Worm (Caenorhabditis elegans) whole organism, L2 larva: ENCODE results near the gene C14B9.2.
A peak's percentile ranks its signal among the peaks of the same experiment; 100 is the strongest.

Experiments used
- C34F6.9 ChIP-seq: fragments of 150-350 bp; optimal IDR thresholded peaks from 2 replicates; lab custom pipeline; 2014; ENCODE audit warnings: missing biosample characterization, missing genetic modification characterization
- F13H6.1 ChIP-seq: sonication (generic microtip); optimal IDR thresholded peaks from 2 replicates; lab custom pipeline; 2016; ENCODE audit warnings: missing genetic modification characterization, missing compliant biosample characterization
- R02D3.7 ChIP-seq: fragments of 150-350 bp; optimal IDR thresholded peaks from 2 replicates; lab custom pipeline; 2014; ENCODE audit warnings: missing biosample characterization, missing genetic modification characterization
- Y55F3AM.14 ChIP-seq: fragments of 200-800 bp; sonication (Bioruptor generic); optimal IDR thresholded peaks from 2 replicates; lab custom pipeline; 2018; ENCODE audit warnings: mild to moderate bottlenecking, missing genetic modification characterization, missing compliant biosample characterization
- ZK546.5 ChIP-seq: sonication (generic microtip); optimal IDR thresholded peaks from 2 replicates; lab custom pipeline; 2017; ENCODE audit warnings: missing biosample characterization, missing genetic modification characterization
- alr-1 ChIP-seq: fragments of 150-350 bp; optimal IDR thresholded peaks from 2 replicates; lab custom pipeline; 2014; ENCODE audit warnings: missing biosample characterization, missing genetic modification characterization
- aly-2 ChIP-seq: fragments of 150-350 bp; optimal IDR thresholded peaks from 2 replicates; lab custom pipeline; 2014; ENCODE audit warnings: missing biosample characterization, missing genetic modification characterization
- ama-1 ChIP-seq: fragments of 150-350 bp; optimal IDR thresholded peaks from 2 replicates; lab custom pipeline; 2018; ENCODE audit warnings: inconsistent platforms
- blmp-1 ChIP-seq: sonication (generic microtip); optimal IDR thresholded peaks from 2 replicates; lab custom pipeline; 2017; ENCODE audit warnings: missing genetic modification characterization, mild to moderate bottlenecking, missing compliant biosample characterization, antibody characterized with exemption, moderate library complexity; ENCODE audit not compliant: insufficient read depth
- ceh-16 ChIP-seq: fragments of 150-350 bp; optimal IDR thresholded peaks from 2 replicates; lab custom pipeline; 2014; ENCODE audit warnings: missing biosample characterization, missing genetic modification characterization
- ceh-82 ChIP-seq: fragments of 150-350 bp; optimal IDR thresholded peaks from 2 replicates; lab custom pipeline; 2014; ENCODE audit warnings: missing biosample characterization, missing genetic modification characterization
- crh-2 ChIP-seq: sonication (generic microtip); optimal IDR thresholded peaks from 2 replicates; lab custom pipeline; 2017; ENCODE audit warnings: missing biosample characterization, missing genetic modification characterization
- dmd-4 ChIP-seq: sonication (generic microtip); optimal IDR thresholded peaks from 2 replicates; lab custom pipeline; 2017; ENCODE audit warnings: missing biosample characterization, missing genetic modification characterization
- egl-27 ChIP-seq: sonication (generic microtip); optimal IDR thresholded peaks from 3 replicates; lab custom pipeline; 2017; ENCODE audit warnings: missing biosample characterization, missing genetic modification reagents, missing genetic modification characterization
- elt-1 ChIP-seq: fragments of 150-350 bp; optimal IDR thresholded peaks from 2 replicates; lab custom pipeline; 2014; ENCODE audit warnings: missing biosample characterization, missing genetic modification characterization
- elt-3 ChIP-seq: sonication (generic microtip); optimal IDR thresholded peaks from 2 replicates; lab custom pipeline; 2017; ENCODE audit warnings: missing biosample characterization, missing genetic modification characterization
- fos-1 ChIP-seq: fragments of 150-350 bp; optimal IDR thresholded peaks from 2 replicates; lab custom pipeline; 2014; ENCODE audit warnings: missing biosample characterization, missing genetic modification characterization
- gmeb-1 ChIP-seq: fragments of 150-350 bp; optimal IDR thresholded peaks from 2 replicates; lab custom pipeline; 2014; ENCODE audit warnings: missing biosample characterization, missing genetic modification characterization
- lin-11 ChIP-seq: fragments of 150-350 bp; sonication (generic microtip); optimal IDR thresholded peaks from 2 replicates; lab custom pipeline; 2014; ENCODE audit warnings: missing biosample characterization, missing genetic modification characterization, inconsistent platforms, mixed read lengths
- lin-39 ChIP-seq: fragments of 150-350 bp; optimal IDR thresholded peaks from 2 replicates; lab custom pipeline; 2014; ENCODE audit warnings: missing biosample characterization, missing genetic modification reagents, missing genetic modification characterization
- lsy-2 ChIP-seq, 2 experiments: fragments of 150-350 bp in 1 of 2; sonication (generic microtip) in 1 of 2; optimal IDR thresholded peaks; 2 replicates each; lab custom pipeline; 2014 to 2017; ENCODE audit warnings: missing biosample characterization in 2 of 2, missing genetic modification characterization in 2 of 2
- mab-5 ChIP-seq: fragments of 150-350 bp; optimal IDR thresholded peaks from 2 replicates; lab custom pipeline; 2014; ENCODE audit warnings: missing biosample characterization, missing genetic modification characterization
- mdl-1 ChIP-seq, 2 experiments: fragments of 150-350 bp in 1 of 2; sonication (generic microtip) in 1 of 2; optimal IDR thresholded peaks; 2 replicates each; lab custom pipeline; 2017; ENCODE audit warnings: missing biosample characterization in 2 of 2, missing genetic modification characterization in 2 of 2
- nhr-10 ChIP-seq: sonication (generic microtip); optimal IDR thresholded peaks from 2 replicates; lab custom pipeline; 2017; ENCODE audit warnings: missing biosample characterization, missing genetic modification characterization
- nhr-11 ChIP-seq: fragments of 150-350 bp; optimal IDR thresholded peaks from 2 replicates; lab custom pipeline; 2014; ENCODE audit warnings: missing biosample characterization, missing genetic modification characterization
- nhr-12 ChIP-seq: fragments of 150-350 bp; optimal IDR thresholded peaks from 2 replicates; lab custom pipeline; 2014; ENCODE audit warnings: missing biosample characterization, missing genetic modification characterization
- nhr-129 ChIP-seq: fragments of 150-350 bp; optimal IDR thresholded peaks from 2 replicates; lab custom pipeline; 2014; ENCODE audit warnings: missing biosample characterization, missing genetic modification characterization
- nhr-21 ChIP-seq: fragments of 150-350 bp; optimal IDR thresholded peaks from 2 replicates; lab custom pipeline; 2014; ENCODE audit warnings: missing biosample characterization, missing genetic modification characterization
- nhr-23 ChIP-seq: fragments of 150-350 bp; optimal IDR thresholded peaks from 2 replicates; lab custom pipeline; 2014; ENCODE audit warnings: missing biosample characterization, missing genetic modification reagents, missing genetic modification characterization
- nhr-237 ChIP-seq: fragments of 150-350 bp; optimal IDR thresholded peaks from 2 replicates; lab custom pipeline; 2014; ENCODE audit warnings: missing biosample characterization, missing genetic modification characterization
- nhr-25 ChIP-seq: fragments of 150-350 bp; sonication (generic microtip); optimal IDR thresholded peaks from 3 replicates; lab custom pipeline; 2014; ENCODE audit warnings: missing biosample characterization, missing genetic modification characterization
- nhr-6 ChIP-seq: fragments of 150-350 bp; optimal IDR thresholded peaks from 2 replicates; lab custom pipeline; 2014; ENCODE audit warnings: missing biosample characterization, missing genetic modification characterization
- nhr-77 ChIP-seq: fragments of 150-350 bp; optimal IDR thresholded peaks from 2 replicates; lab custom pipeline; 2014; ENCODE audit warnings: missing biosample characterization, missing genetic modification characterization
- peb-1 ChIP-seq: fragments of 150-350 bp; optimal IDR thresholded peaks from 2 replicates; lab custom pipeline; 2014; ENCODE audit warnings: missing biosample characterization, missing genetic modification characterization
- sem-4 ChIP-seq: fragments of 150-350 bp; optimal IDR thresholded peaks from 2 replicates; lab custom pipeline; 2014; ENCODE audit warnings: missing biosample characterization, missing genetic modification reagents, missing genetic modification characterization
- skn-1 ChIP-seq: sonication (generic microtip); optimal IDR thresholded peaks from 2 replicates; lab custom pipeline; 2017; ENCODE audit warnings: missing biosample characterization, missing genetic modification characterization
- sma-3 ChIP-seq: sonication (generic microtip); optimal IDR thresholded peaks from 2 replicates; lab custom pipeline; 2016; ENCODE audit warnings: missing genetic modification reagents, missing genetic modification characterization, missing compliant biosample characterization
- sma-9 ChIP-seq, 2 experiments: fragments of 150-350 bp in 1 of 2; sonication (generic microtip) in 1 of 2; optimal IDR thresholded peaks; 2 replicates each; lab custom pipeline; 2014 to 2016; ENCODE audit warnings: missing genetic modification characterization in 2 of 2, mild to moderate bottlenecking in 1 of 2, missing biosample characterization in 1 of 2, missing compliant biosample characterization in 1 of 2, missing genetic modification reagents in 1 of 2, moderate library complexity in 1 of 2
- snpc-4 ChIP-seq: fragments of 150-350 bp; optimal IDR thresholded peaks from 2 replicates; lab custom pipeline; 2014; ENCODE audit warnings: missing biosample characterization, missing genetic modification characterization
- unc-39 ChIP-seq: fragments of 150-350 bp; optimal IDR thresholded peaks from 2 replicates; lab custom pipeline; 2014; ENCODE audit warnings: missing biosample characterization, missing genetic modification characterization
- unc-55 ChIP-seq: fragments of 150-350 bp; sonication (generic microtip); optimal IDR thresholded peaks from 3 replicates; lab custom pipeline; 2014; ENCODE audit warnings: missing biosample characterization, missing genetic modification reagents, missing genetic modification characterization
- unc-62 ChIP-seq: fragments of 150-350 bp; optimal IDR thresholded peaks from 2 replicates; lab custom pipeline; 2014; ENCODE audit warnings: missing biosample characterization, missing genetic modification reagents, missing genetic modification characterization
- zag-1 ChIP-seq: fragments of 150-350 bp; optimal IDR thresholded peaks from 2 replicates; lab custom pipeline; 2014; ENCODE audit warnings: missing biosample characterization, missing genetic modification characterization
- ztf-1 ChIP-seq: fragments of 200-800 bp; sonication (Bioruptor generic); conservative IDR thresholded peaks from 2 replicates; pipeline ENCODE4 v1.3.6; 2022; ENCODE audit warnings: missing genetic modification characterization, missing compliant biosample characterization
- ztf-11 ChIP-seq: sonication (generic microtip); optimal IDR thresholded peaks from 2 replicates; lab custom pipeline; 2017; ENCODE audit warnings: missing biosample characterization, missing genetic modification characterization
- ztf-4 ChIP-seq: fragments of 150-350 bp; optimal IDR thresholded peaks from 2 replicates; lab custom pipeline; 2014; ENCODE audit warnings: missing biosample characterization, missing genetic modification characterization

Gene C14B9.2

ce11 chrIII:8126978-8127377 lies 6.5 kb upstream of the C14B9.2 start:
- TF ChIP-seq nhr-129 (peak; percentile 51), C34F6.9 (tag; lab: Kevin White, UChicago) (no peak), unc-62 (GFP tag; lab: Kevin White, UChicago) (no peak), ceh-16 (tag; lab: Kevin White, UChicago) (no peak), ceh-82 (tag; lab: Kevin White, UChicago) (no peak), sem-4 (no peak), ztf-11 (no peak), Y55F3AM.14 (GFP tag; lab: Kevin White, UChicago) (no peak), crh-2 (no peak), nhr-11 (tag; lab: Kevin White, UChicago) (no peak), R02D3.7 (no peak), nhr-6 (tag; lab: Kevin White, UChicago) (no peak), fos-1 (no peak), nhr-10 (no peak), nhr-12 (tag; lab: Kevin White, UChicago) (no peak), unc-55 (GFP tag; lab: Kevin White, UChicago) (peak; percentile 37), peb-1 (tag; lab: Kevin White, UChicago) (no peak), lin-11 (tag; lab: Kevin White, UChicago) (no peak), lsy-2 (tag; optimal IDR thresholded peaks at IDR 0.05; lab: Kevin White, UChicago) (peak; percentile 11 to 22), F13H6.1 (peak; percentile 6), ztf-1 (GFP tag; lab: Robert Waterston, UW) (no peak)

- no peak for TF ChIP-seq nhr-21 (tag; lab: Kevin White, UChicago)
- TF ChIP-seq nhr-25 (tag; lab: Kevin White, UChicago), result peak; percentile 7
These were observed 4.3 kb upstream of the C14B9.2 start for ce11 chrIII:8129195-8129594.

DNA sequence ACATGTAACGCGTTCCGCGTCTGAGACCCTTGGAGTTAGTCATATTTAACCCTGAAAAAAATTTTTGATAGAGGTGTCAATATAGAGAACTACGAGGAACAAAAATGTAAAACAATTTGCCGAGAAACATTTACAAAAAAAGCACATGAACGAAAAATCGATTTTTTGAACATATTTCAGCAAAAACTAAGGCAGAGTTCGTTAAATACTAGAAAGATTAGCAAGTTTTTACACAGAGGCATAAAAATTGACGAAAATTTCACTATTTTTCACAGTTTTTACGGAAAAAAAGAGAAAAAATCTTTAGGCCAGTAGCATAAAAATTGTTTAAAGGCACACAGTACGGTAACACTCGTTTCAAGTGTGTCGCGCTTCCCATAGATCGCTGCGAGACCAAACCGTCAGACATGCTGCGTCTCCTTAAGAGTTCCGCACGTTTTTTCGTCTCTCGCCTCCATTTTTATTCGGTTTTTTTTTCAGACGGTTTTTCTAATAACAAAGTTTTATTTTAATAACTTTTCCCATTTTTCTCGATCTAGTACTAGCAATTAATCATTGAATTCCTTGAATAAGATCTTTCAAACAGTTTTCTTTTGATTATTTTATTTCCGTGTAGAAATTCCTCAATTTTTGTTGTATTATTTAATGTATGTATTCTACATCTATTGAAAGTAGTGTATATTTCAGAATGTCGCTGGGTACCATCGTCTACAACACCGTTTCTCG lies 3.1 kb upstream of the C14B9.2 start, which contains the start of the genes rpl-21 and C14B9.10:
Gene rpl-21 (minus strand): TSS at position 51 of the 726 bp plus-strand sequence.
Gene C14B9.10 (plus strand): TSS at position 676 of the 726 bp plus-strand sequence.
- TF ChIP-seq crh-2 (peak; percentile 88), ztf-1 (GFP tag; lab: Robert Waterston, UW) (no peak), skn-1 (no peak), nhr-129 (peak; percentile 86), mab-5 (tag; lab: Kevin White, UChicago) (peak; percentile 28), gmeb-1 (tag; lab: Kevin White, UChicago) (peak; percentile 82), nhr-237 (no peak), R02D3.7 (peak; percentile 3), lin-39 (tag; lab: Kevin White, UChicago) (no peak), ama-1 (lab: Kevin White, UChicago) (peak; percentile 45), dmd-4 (no peak), nhr-6 (tag; lab: Kevin White, UChicago) (no peak), nhr-10 (no peak), blmp-1 (peak; percentile 32), ZK546.5 (peak; percentile 63), peb-1 (tag; lab: Kevin White, UChicago) (no peak), ztf-4 (tag; lab: Kevin White, UChicago) (peak; percentile 61), elt-3 (tag; lab: Kevin White, UChicago) (no peak), alr-1 (tag; lab: Kevin White, UChicago) (no peak), nhr-11 (tag; lab: Kevin White, UChicago) (no peak), nhr-25 (tag; lab: Kevin White, UChicago) (peak; percentile 85), egl-27 (tag; lab: Kevin White, UChicago) (no peak), lsy-2 (tag; optimal IDR thresholded peaks at IDR 0.05; lab: Kevin White, UChicago) (peak; percentile 96 to 99), Y55F3AM.14 (GFP tag; lab: Kevin White, UChicago) (no peak), snpc-4 (tag; lab: Kevin White, UChicago) (peak; percentile 49), elt-1 (tag; lab: Kevin White, UChicago) (no peak), ztf-11 (no peak), nhr-23 (tag; lab: Kevin White, UChicago) (no peak), aly-2 (no peak), sem-4 (peak; percentile 80), unc-39 (tag; lab: Kevin White, UChicago) (no peak), F13H6.1 (peak; percentile 71), mdl-1 (tag; optimal IDR thresholded peaks at IDR 0.05; lab: Kevin White, UChicago) (peak; percentile 31 to 39), fos-1 (peak; percentile 61), nhr-77 (tag; lab: Kevin White, UChicago) (no peak), unc-62 (GFP tag; lab: Kevin White, UChicago) (no peak), sma-9 (GFP tag; optimal IDR thresholded peaks at IDR 0.05; lab: Kevin White, UChicago) (peak; percentile 88), sma-9 (tag; optimal IDR thresholded peaks at IDR 0.05; lab: Kevin White, UChicago) (no peak), lin-11 (tag; lab: Kevin White, UChicago) (peak; percentile 60), ceh-82 (tag; lab: Kevin White, UChicago) (peak; percentile 49), ceh-16 (tag; lab: Kevin White, UChicago) (peak; percentile 19), zag-1 (tag; lab: Kevin White, UChicago) (no peak), nhr-12 (tag; lab: Kevin White, UChicago) (no peak), sma-3 (GFP tag; lab: Kevin White, UChicago) (peak; percentile 76), nhr-21 (tag; lab: Kevin White, UChicago) (peak; percentile 76)
